Worm (Caenorhabditis elegans) whole organism, L1 larva: ENCODE results near the gene nhr-18.

Experiments used
- ama-1 ChIP-seq: fragments of 150-350 bp; optimal IDR thresholded peaks from 2 replicates; lab custom pipeline; 2014
- lin-15B ChIP-seq: fragments of 150-350 bp; sonication (generic microtip); optimal IDR thresholded peaks from 3 replicates; lab custom pipeline; 2014; ENCODE audit warnings: missing biosample characterization, missing genetic modification characterization
- pag-3 ChIP-seq: sonication (generic microtip); optimal IDR thresholded peaks from 2 replicates; lab custom pipeline; 2017; ENCODE audit warnings: missing genetic modification characterization, mild to moderate bottlenecking, missing compliant biosample characterization, antibody characterized with exemption, borderline replicate concordance; ENCODE audit not compliant: insufficient read depth
- unc-62 ChIP-seq: fragments of 150-350 bp; optimal IDR thresholded peaks from 2 replicates; lab custom pipeline; 2014; ENCODE audit warnings: missing biosample characterization, missing genetic modification reagents, missing genetic modification characterization
- zip-4 ChIP-seq: fragments of 200-800 bp; sonication (Bioruptor generic); optimal IDR thresholded peaks from 2 replicates; lab custom pipeline; 2018; ENCODE audit warnings: mild to moderate bottlenecking, missing genetic modification characterization, moderate library complexity, missing compliant biosample characterization

DNA sequence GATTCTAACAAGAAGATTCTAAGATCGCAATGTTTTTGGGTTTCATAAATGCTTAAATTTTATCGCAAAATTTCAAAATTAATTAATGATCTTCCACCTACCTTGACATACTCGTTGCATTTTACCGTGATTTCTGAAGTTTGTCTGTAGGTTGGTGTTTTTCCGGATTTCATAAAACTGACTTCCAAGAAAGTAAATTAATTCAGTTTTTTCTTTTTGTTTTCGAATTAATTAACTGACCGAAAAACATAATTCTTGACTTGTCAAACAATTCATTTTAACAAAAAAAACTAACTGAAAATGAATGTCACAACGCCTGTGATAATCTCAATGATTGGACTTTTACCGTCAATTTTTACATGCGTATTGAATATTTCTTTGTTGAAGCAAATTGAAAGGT lies 45.3 kb upstream of the nhr-18 start, which contains the start of gene srbc-16:
- TF ChIP-seq lin-15B (tag; lab: Kevin White, UChicago), result no peak
- TF ChIP-seq pag-3 (tag; lab: Kevin White, UChicago), result no peak
- no peak for TF ChIP-seq unc-62
- TF ChIP-seq ama-1 (lab: Kevin White, UChicago), result no peak
- TF ChIP-seq zip-4 (GFP tag; lab: Kevin White, UChicago), result no peak
